Fruit fly (Drosophila melanogaster) whole organism, embryonic: Measurements from ENCODE around the gene Kah.

Experiments
- Atf-2 ChIP-seq: fragments of 200-800 bp; sonication (Bioruptor generic); optimal IDR thresholded peaks from 2 replicates; lab custom pipeline; 2016; ENCODE audit warnings: missing biosample characterization, missing genetic modification characterization
- Bgb ChIP-seq: fragments of 200-800 bp; sonication (Bioruptor generic); IDR thresholded peaks from 2 replicates; pipeline ENCODE4 v1.3.6; 2022; ENCODE audit warnings: missing biosample characterization, missing genetic modification characterization; ENCODE audit not compliant: partially characterized antibody
- CG10654 ChIP-seq: fragments of 200-800 bp; sonication (Bioruptor generic); optimal IDR thresholded peaks from 2 replicates; lab custom pipeline; 2016; ENCODE audit warnings: missing biosample characterization, missing genetic modification characterization
- CG10959 ChIP-seq: fragments of 200-800 bp; sonication (Bioruptor generic); IDR thresholded peaks from 2 replicates; pipeline ENCODE4 v1.3.6; 2022; ENCODE audit warnings: missing biosample characterization, missing genetic modification characterization
- CG11456 ChIP-seq: fragments of 200-800 bp; sonication (Bioruptor generic); IDR thresholded peaks from 3 replicates; pipeline ENCODE4 v1.3.6; 2022; ENCODE audit warnings: missing biosample characterization, missing genetic modification characterization
- CG11504 ChIP-seq: fragments of 200-800 bp; sonication (Bioruptor generic); optimal IDR thresholded peaks from 3 replicates; lab custom pipeline; 2019; ENCODE audit warnings: missing biosample characterization, mild to moderate bottlenecking, missing genetic modification characterization, moderate library complexity
- CG12219 ChIP-seq: fragments of 200-800 bp; sonication (Bioruptor generic); optimal IDR thresholded peaks from 3 replicates; lab custom pipeline; 2018; ENCODE audit warnings: missing biosample characterization, mild to moderate bottlenecking, missing genetic modification characterization
- CG13894 ChIP-seq: fragments of 200-800 bp; sonication (Bioruptor generic); optimal IDR thresholded peaks from 3 replicates; lab custom pipeline; 2018; ENCODE audit warnings: missing biosample characterization, mild to moderate bottlenecking, missing genetic modification characterization, moderate library complexity
- CG18262 ChIP-seq: fragments of 200-800 bp; optimal IDR thresholded peaks from 3 replicates; lab custom pipeline; 2019; ENCODE audit warnings: missing biosample characterization, mild to moderate bottlenecking, missing genetic modification characterization, moderate library complexity
- CG4404 ChIP-seq: fragments of 200-800 bp; sonication (Bioruptor generic); IDR thresholded peaks from 2 replicates; pipeline ENCODE4 v1.3.6; 2022; ENCODE audit warnings: missing biosample characterization, missing genetic modification characterization
- CG6175 ChIP-seq: fragments of 200-800 bp; sonication (Bioruptor generic); IDR thresholded peaks from 3 replicates; pipeline ENCODE4 v1.3.6; 2022; ENCODE audit warnings: missing biosample characterization, missing genetic modification characterization
- CG9797 ChIP-seq: fragments of 200-800 bp; sonication (Bioruptor generic); optimal IDR thresholded peaks from 3 replicates; lab custom pipeline; 2018; ENCODE audit warnings: missing biosample characterization, mild to moderate bottlenecking, missing genetic modification characterization
- Dll ChIP-seq: fragments of 200-800 bp; sonication (Bioruptor generic); IDR thresholded peaks from 4 replicates; pipeline ENCODE4 v1.3.6; 2022; ENCODE audit warnings: missing biosample characterization, missing genetic modification characterization; ENCODE audit not compliant: partially characterized antibody
- Ets65A ChIP-seq: fragments of 200-800 bp; sonication (Bioruptor generic); peaks from one replicate; lab custom pipeline; 2016; ENCODE audit warnings: missing biosample characterization, missing genetic modification characterization
- HLH54F ChIP-seq: fragments of 200-800 bp; sonication (Bioruptor generic); optimal IDR thresholded peaks from 3 replicates; lab custom pipeline; 2016; ENCODE audit warnings: missing biosample characterization, missing genetic modification characterization
- Hand ChIP-seq: fragments of 200-800 bp; sonication (Bioruptor generic); optimal IDR thresholded peaks from 2 replicates; lab custom pipeline; 2017; ENCODE audit warnings: mild to moderate bottlenecking, missing biosample characterization, missing genetic modification reagents, missing genetic modification characterization
- Hsf ChIP-seq: fragments of 200-800 bp; sonication (Bioruptor generic); optimal IDR thresholded peaks from 3 replicates; lab custom pipeline; 2016; ENCODE audit warnings: missing biosample characterization, missing genetic modification characterization
- Jarid2 ChIP-seq: fragments of 200-800 bp; sonication (Bioruptor generic); optimal IDR thresholded peaks from 3 replicates; lab custom pipeline; 2017; ENCODE audit warnings: mild to moderate bottlenecking, missing biosample characterization, missing genetic modification reagents, missing genetic modification characterization
- MBD-R2 ChIP-seq: fragments of 200-800 bp; sonication (Bioruptor generic); IDR thresholded peaks from 2 replicates; pipeline ENCODE4 v1.3.6; 2022; ENCODE audit warnings: missing biosample characterization, missing genetic modification characterization
- Med ChIP-seq: fragments of 200-800 bp; sonication (Bioruptor generic); peaks from one replicate; lab custom pipeline; 2016; ENCODE audit warnings: missing biosample characterization, missing genetic modification characterization, mild to moderate bottlenecking, inconsistent platforms, moderate library complexity
- Poxn ChIP-seq: fragments of 200-800 bp; sonication (Bioruptor generic); IDR thresholded peaks from 2 replicates; pipeline ENCODE4 v1.3.6; 2022; ENCODE audit warnings: missing biosample characterization, missing genetic modification characterization
- Sin3A ChIP-seq: fragments of >200 bp; optimal IDR thresholded peaks from 2 replicates; lab custom pipeline; 2018
- TFAM ChIP-seq: fragments of 200-800 bp; sonication (Bioruptor generic); optimal IDR thresholded peaks from 2 replicates; lab custom pipeline; 2017; ENCODE audit warnings: missing biosample characterization, missing genetic modification characterization, inconsistent platforms
- Xrp1 ChIP-seq: fragments of 200-800 bp; sonication (Bioruptor generic); IDR thresholded peaks from 2 replicates; pipeline ENCODE4 v1.3.6; 2022; ENCODE audit warnings: missing biosample characterization, missing genetic modification characterization
- bbx ChIP-seq: fragments of 200-800 bp; sonication (Bioruptor generic); IDR thresholded peaks from 2 replicates; pipeline ENCODE4 v1.3.6; 2022; ENCODE audit warnings: missing biosample characterization, missing genetic modification characterization; ENCODE audit not compliant: partially characterized antibody
- br ChIP-seq: fragments of >200 bp; optimal IDR thresholded peaks from 2 replicates; lab custom pipeline; 2017
- chinmo ChIP-seq: fragments of 200-800 bp; sonication (Bioruptor generic); IDR thresholded peaks from 4 replicates; pipeline ENCODE4 v1.3.6; 2022; ENCODE audit warnings: missing biosample characterization, missing genetic modification characterization; ENCODE audit not compliant: partially characterized antibody
- corto ChIP-seq: fragments of 200-800 bp; sonication (Bioruptor generic); optimal IDR thresholded peaks from 2 replicates; lab custom pipeline; 2016; ENCODE audit warnings: missing biosample characterization, mild to moderate bottlenecking, missing genetic modification characterization, moderate library complexity
- emc ChIP-seq: fragments of 200-800 bp; sonication (Bioruptor generic); optimal IDR thresholded peaks from 2 replicates; lab custom pipeline; 2016; ENCODE audit warnings: missing biosample characterization, missing genetic modification characterization
- ewg ChIP-seq: fragments of 200-800 bp; sonication (Bioruptor generic); optimal IDR thresholded peaks from 3 replicates; lab custom pipeline; 2017; ENCODE audit warnings: mild to moderate bottlenecking, missing biosample characterization, missing genetic modification reagents, missing genetic modification characterization
- fd102C ChIP-seq: fragments of 200-800 bp; sonication (Bioruptor generic); optimal IDR thresholded peaks from 2 replicates; lab custom pipeline; 2018; ENCODE audit warnings: missing biosample characterization, mild to moderate bottlenecking, missing genetic modification characterization, moderate library complexity
- grau ChIP-seq: fragments of 200-800 bp; optimal IDR thresholded peaks from 3 replicates; lab custom pipeline; 2019; ENCODE audit warnings: missing biosample characterization, mild to moderate bottlenecking, missing genetic modification characterization, moderate library complexity
- ham ChIP-seq: fragments of 200-800 bp; sonication (Bioruptor generic); IDR thresholded peaks from 2 replicates; pipeline ENCODE4 v1.3.6; 2022; ENCODE audit warnings: missing biosample characterization, missing genetic modification characterization
- kni ChIP-seq: fragments of 200-800 bp; sonication (Bioruptor generic); optimal IDR thresholded peaks from 3 replicates; lab custom pipeline; 2017; ENCODE audit warnings: mild to moderate bottlenecking, missing biosample characterization, missing genetic modification reagents, missing genetic modification characterization
- lab ChIP-seq: fragments of 200-800 bp; sonication (Bioruptor generic); optimal IDR thresholded peaks from 3 replicates; lab custom pipeline; 2017; ENCODE audit warnings: missing biosample characterization, missing genetic modification characterization, mild to moderate bottlenecking, moderate library complexity, missing genetic modification reagents
- mirr ChIP-seq: fragments of 200-800 bp; sonication (Bioruptor generic); optimal IDR thresholded peaks from 3 replicates; lab custom pipeline; 2018; ENCODE audit warnings: missing biosample characterization, mild to moderate bottlenecking, missing genetic modification characterization
- pfk ChIP-seq: fragments of 200-800 bp; sonication (Bioruptor generic); optimal IDR thresholded peaks from 2 replicates; lab custom pipeline; 2018; ENCODE audit warnings: missing biosample characterization, mild to moderate bottlenecking, missing genetic modification characterization, moderate library complexity
- psq ChIP-seq: fragments of 200-800 bp; sonication (Bioruptor generic); optimal IDR thresholded peaks from 2 replicates; lab custom pipeline; 2017; ENCODE audit warnings: missing biosample characterization, missing genetic modification characterization
- sc ChIP-seq, 3 experiments: fragments of >200 bp in 2 of 3; fragments of 200-800 bp in 1 of 3; sonication (Bioruptor generic) in 1 of 3; optimal IDR thresholded peaks; 2 replicates in 2 of 3; 3 replicates in 1 of 3; lab custom pipeline; 2017; ENCODE audit warnings: mild to moderate bottlenecking in 1 of 3, missing biosample characterization in 1 of 3, missing genetic modification characterization in 1 of 3, missing genetic modification reagents in 1 of 3
- so ChIP-seq: fragments of 200-800 bp; sonication (Bioruptor generic); IDR thresholded peaks from 3 replicates; pipeline ENCODE4 v1.3.6; 2022; ENCODE audit warnings: missing biosample characterization, missing genetic modification characterization
- stc ChIP-seq: fragments of 200-800 bp; sonication (Bioruptor generic); IDR thresholded peaks from 2 replicates; pipeline ENCODE4 v1.3.6; 2022; ENCODE audit warnings: missing biosample characterization, missing genetic modification characterization
- stwl ChIP-seq: fragments of 200-800 bp; sonication (Bioruptor generic); optimal IDR thresholded peaks from 3 replicates; lab custom pipeline; 2018; ENCODE audit warnings: missing biosample characterization, mild to moderate bottlenecking, missing genetic modification characterization, moderate library complexity
- tap ChIP-seq: fragments of 200-800 bp; optimal IDR thresholded peaks from 3 replicates; lab custom pipeline; 2019; ENCODE audit warnings: missing biosample characterization, mild to moderate bottlenecking, missing genetic modification characterization, moderate library complexity
- tio ChIP-seq: fragments of 200-800 bp; sonication (Bioruptor generic); optimal IDR thresholded peaks from 2 replicates; lab custom pipeline; 2017; ENCODE audit warnings: missing biosample characterization, missing genetic modification characterization, inconsistent platforms
- tna ChIP-seq: fragments of 200-800 bp; sonication (Bioruptor generic); IDR thresholded peaks from 2 replicates; pipeline ENCODE4 v1.3.6; 2022; ENCODE audit warnings: missing biosample characterization, missing genetic modification characterization; ENCODE audit not compliant: partially characterized antibody
- trem ChIP-seq: fragments of 200-800 bp; optimal IDR thresholded peaks from 3 replicates; lab custom pipeline; 2019; ENCODE audit warnings: missing biosample characterization, mild to moderate bottlenecking, missing genetic modification characterization, moderate library complexity
- trh ChIP-seq: fragments of 200-800 bp; sonication (Bioruptor generic); optimal IDR thresholded peaks from 2 replicates; lab custom pipeline; 2016; ENCODE audit warnings: missing biosample characterization, missing genetic modification characterization
- ttk ChIP-seq: fragments of 200-800 bp; sonication (Bioruptor generic); IDR thresholded peaks from 2 replicates; pipeline ENCODE4 v2.1.2; 2022; ENCODE audit warnings: missing biosample characterization, missing genetic modification characterization
- vfl ChIP-seq: fragments of 200-800 bp; sonication (Bioruptor generic); optimal IDR thresholded peaks from 2 replicates; lab custom pipeline; 2016; ENCODE audit warnings: missing biosample characterization, missing genetic modification characterization

The Kah gene

dm6 chr3L:621097-621967, 32.3 kb upstream of the Kah start (continued):
- TF ChIP-seq Med (peak; percentile 89), tap (tag; lab: Kevin White, UChicago) (peak; percentile 65), CG13894 (tag; lab: Kevin White, UChicago) (no peak), tna (no peak), grau (tag; lab: Kevin White, UChicago) (peak; percentile 77), fd102C (GFP tag; lab: Kevin White, UChicago) (peak; percentile 98), br (no peak), CG18262 (peak; percentile 93), emc (GFP tag; lab: Kevin White, UChicago) (no peak), bbx (GFP tag; lab: Robert Waterston, UW) (no peak), tio (peak; percentile 78), CG9797 (GFP tag; lab: Kevin White, UChicago) (no peak), corto (GFP tag; lab: Kevin White, UChicago) (peak; percentile 94), vfl (GFP tag; lab: Kevin White, UChicago) (peak; percentile 35), ham (GFP tag; lab: Robert Waterston, UW) (no peak), CG11456 (0 out of 3 replicates have a peak, but pooled peaks have one; percentile 47), Poxn (GFP tag; lab: Robert Waterston, UW) (no peak), Atf-2 (GFP tag; lab: Kevin White, UChicago) (peak; percentile 64), kni (GFP tag; lab: Kevin White, UChicago) (peak; percentile 72), lab (GFP tag; lab: Kevin White, UChicago) (peak; percentile 36), Bgb (GFP tag; lab: Robert Waterston, UW) (no peak), chinmo (GFP tag; lab: Robert Waterston, UW) (no peak), Sin3A (lab: Kevin White, UChicago) (no peak), CG6175 (GFP tag; lab: Robert Waterston, UW) (no peak), CG10654 (peak; percentile 76), Ets65A (peak; percentile 93), stc (GFP tag; lab: Robert Waterston, UW) (peak; percentile 28; the same call in 1 of the 2 replicates), CG10959 (GFP tag; lab: Robert Waterston, UW) (peak; percentile 92), Jarid2 (GFP tag; lab: Kevin White, UChicago) (peak; percentile 15), ewg (GFP tag; lab: Kevin White, UChicago) (peak; percentile 61), psq (GFP tag; lab: Kevin White, UChicago) (peak; percentile 34), TFAM (GFP tag; lab: Kevin White, UChicago) (peak; percentile 64), stwl (tag; lab: Kevin White, UChicago) (peak; percentile 73), CG11504 (tag; lab: Kevin White, UChicago) (peak; percentile 82), ttk (GFP tag; lab: Robert Waterston, UW) (peak; percentile 48; the same call in 1 of the 2 replicates), HLH54F (GFP tag; lab: Kevin White, UChicago) (no peak), trem (tag; lab: Kevin White, UChicago) (peak; percentile 90), trh (GFP tag; lab: Kevin White, UChicago) (peak; percentile 38), Hsf (peak; percentile 80), MBD-R2 (GFP tag; lab: Robert Waterston, UW) (no peak), Xrp1 (peak; percentile 95), sc (optimal IDR thresholded peaks at IDR 0.05; lab: Kevin White, UChicago) (no peak), sc (GFP tag; optimal IDR thresholded peaks at IDR 0.05; lab: Kevin White, UChicago) (peak; percentile 81), CG4404 (GFP tag; lab: Robert Waterston, UW) (peak; percentile 92), Dll (no peak), mirr (no peak), so (GFP tag; lab: Robert Waterston, UW) (peak; percentile 40; the same call in 1 of the 3 replicates), Hand (no peak), pfk (GFP tag; lab: Kevin White, UChicago) (no peak), CG12219 (GFP tag; lab: Kevin White, UChicago) (peak; percentile 81)
